Worm (Caenorhabditis elegans) whole organism, late embryonic: ENCODE results near the gene gem-1.

Experiments used
- ama-1 ChIP-seq: fragments of 150-350 bp; optimal IDR thresholded peaks from 2 replicates; lab custom pipeline; 2014
- tbx-7 ChIP-seq: sonication (generic microtip); optimal IDR thresholded peaks from 2 replicates; lab custom pipeline; 2016; ENCODE audit warnings: missing genotype, missing genetic modification characterization, missing compliant biosample characterization

DNA sequence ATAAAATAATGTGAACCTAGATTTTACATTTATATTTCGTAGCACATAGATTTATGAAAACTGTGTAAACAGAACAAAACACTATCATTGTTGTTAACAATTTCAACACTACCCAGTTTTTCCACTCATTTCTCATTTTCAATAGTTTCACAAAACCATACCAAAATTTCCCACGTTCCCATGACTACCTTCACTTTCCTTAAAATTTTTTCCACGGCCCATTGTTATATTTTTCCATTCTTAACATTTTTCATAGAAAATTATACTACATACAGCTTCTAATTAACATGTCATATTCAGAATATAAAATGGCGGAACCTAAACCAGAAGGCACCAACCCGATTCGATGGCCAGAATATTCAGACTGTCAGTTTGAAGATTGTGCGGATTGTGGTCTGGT lies 25.0 kb upstream of the gem-1 start, which contains the start of gene F02C12.1:
- no peak for TF ChIP-seq ama-1 (lab: Kevin White, UChicago)
- no peak for TF ChIP-seq tbx-7 (tag; lab: Kevin White, UChicago)
